Fruit fly (Drosophila melanogaster): Measurements from ENCODE around the gene CAH8.

Gene CAH8

DNA sequence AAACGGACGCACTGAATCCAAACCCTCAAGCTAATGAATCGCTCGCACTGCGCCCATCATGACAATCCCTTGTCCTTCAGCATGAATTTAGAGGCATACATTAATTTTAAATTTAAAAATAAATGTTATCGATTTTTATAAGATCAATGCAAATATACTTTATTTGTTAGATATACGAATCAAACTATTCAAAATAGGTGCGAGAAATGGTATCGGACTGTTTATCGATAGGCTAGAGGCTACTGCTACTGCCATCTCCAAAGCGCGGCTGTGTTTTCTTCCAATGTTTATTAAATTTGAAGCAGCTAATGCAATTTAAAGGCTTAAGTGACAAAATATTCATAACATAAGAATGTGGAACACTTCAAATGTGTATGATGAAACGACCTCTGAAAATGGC, 8.4 kb downstream of the CAH8 start, which contains the start of gene CG43342 (continued):
- TF ChIP-seq otp (GFP tag; IDR thresholded peaks at IDR 0.05): no peak
- TF ChIP-seq Pdp1 (GFP tag; optimal IDR thresholded peaks at IDR 0.05): no peak
- peak in 1 of 2 experiments; percentile 72 for TF ChIP-seq crp (GFP tag; optimal IDR thresholded peaks at IDR 0.05)
- TF ChIP-seq dmrt11E (tag; optimal IDR thresholded peaks at IDR 0.05): no peak
- no peak for TF ChIP-seq klu (GFP tag; IDR thresholded peaks at IDR 0.05)
- TF ChIP-seq CG1233 (GFP tag; optimal IDR thresholded peaks at IDR 0.05): no peak
- TF ChIP-seq CG7928 (GFP tag; optimal IDR thresholded peaks at IDR 0.05): no peak
- no peak for TF ChIP-seq ftz-f1 (GFP tag; optimal IDR thresholded peaks at IDR 0.05)
- no peak for TF ChIP-seq ssp (GFP tag; IDR thresholded peaks at IDR 0.05)
- no peak for TF ChIP-seq Neu2 (GFP tag; optimal IDR thresholded peaks at IDR 0.05; ENCODE audit: borderline replicate concordance)
- TF ChIP-seq CG15479 (GFP tag; optimal IDR thresholded peaks at IDR 0.05): no peak
- TF ChIP-seq insv (GFP tag; optimal IDR thresholded peaks at IDR 0.05): no peak
- TF ChIP-seq CG14965 (GFP tag; optimal IDR thresholded peaks at IDR 0.05; ENCODE audit: borderline replicate concordance): no peak
- peak; percentile 85 for TF ChIP-seq CG13287 (GFP tag; IDR thresholded peaks at IDR 0.05; ENCODE audit: partially characterized antibody)
- TF ChIP-seq CG7963 (GFP tag; IDR thresholded peaks at IDR 0.05; ENCODE audit: partially characterized antibody): peak; percentile 84
- TF ChIP-seq tup (GFP tag; optimal IDR thresholded peaks at IDR 0.05): no peak
- no peak for TF ChIP-seq CoRest (tag; optimal IDR thresholded peaks at IDR 0.05)
- TF ChIP-seq sens (GFP tag): peak; percentile 69
- TF ChIP-seq kay (GFP tag; optimal IDR thresholded peaks at IDR 0.05): no peak
- no peak for TF ChIP-seq p53 (GFP tag; optimal IDR thresholded peaks at IDR 0.05)
- peak; percentile 80; the same call in 2 of the 3 replicates for TF ChIP-seq Opbp (GFP tag; IDR thresholded peaks at IDR 0.05; ENCODE audit: partially characterized antibody)
- TF ChIP-seq YL-1 (GFP tag; optimal IDR thresholded peaks at IDR 0.05): no peak
- TF ChIP-seq CG9817 (tag; optimal IDR thresholded peaks at IDR 0.05): no peak
- no peak for TF ChIP-seq Nf-YB (GFP tag; optimal IDR thresholded peaks at IDR 0.05)

DNA sequence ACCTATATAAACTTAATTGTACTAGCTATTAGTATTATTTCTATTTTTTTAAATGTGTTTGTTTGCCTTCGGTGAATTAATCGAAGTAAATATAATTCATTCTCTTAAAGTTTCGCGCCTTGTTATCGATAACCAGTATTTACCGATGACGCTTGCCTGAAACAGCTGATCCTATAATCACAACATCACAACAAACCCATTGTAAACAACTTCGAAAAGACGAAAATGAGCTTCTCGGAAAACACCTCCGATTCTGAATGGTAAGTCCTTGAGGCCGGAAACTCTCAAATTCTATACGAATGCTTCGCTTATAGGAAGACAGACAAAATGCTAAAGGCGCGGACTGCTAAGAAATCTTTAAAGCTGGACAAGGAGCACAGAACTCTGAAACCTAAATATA, 9.6 kb downstream of the CAH8 start, which contains the start of gene CG34149:
Gene CG34149, plus strand, starts transcription at position 187 of the 400 bp plus-strand sequence.
- TF ChIP-seq MBD-R2 (GFP tag; IDR thresholded peaks at IDR 0.05) (peak; percentile 53), Taf1 (GFP tag; IDR thresholded peaks at IDR 0.05) (no peak), CG14667 (GFP tag; IDR thresholded peaks at IDR 0.05) (no peak), Dref (GFP tag; IDR thresholded peaks at IDR 0.05) (peak; percentile 63), CG17912 (GFP tag; optimal IDR thresholded peaks at IDR 0.05) (no peak), CG14710 (tag; optimal IDR thresholded peaks at IDR 0.05) (no peak), crp (GFP tag; optimal IDR thresholded peaks at IDR 0.05) (peak in 1 of 2 experiments; percentile 84), z (GFP tag; IDR thresholded peaks at IDR 0.05) (no peak), CG2116 (GFP tag; optimal IDR thresholded peaks at IDR 0.05) (peak; percentile 18), Mes4 (GFP tag; optimal IDR thresholded peaks at IDR 0.05) (no peak), B-H1 (GFP tag; IDR thresholded peaks at IDR 0.05) (no peak), slbo (GFP tag; IDR thresholded peaks at IDR 0.05) (no peak), lab (GFP tag; optimal IDR thresholded peaks at IDR 0.05) (no peak), stwl (tag; optimal IDR thresholded peaks at IDR 0.05) (peak; percentile 48), Sry-δ (GFP tag; optimal IDR thresholded peaks at IDR 0.05) (peak; percentile 22), dpn (GFP tag; optimal IDR thresholded peaks at IDR 0.05) (no peak), schlank (tag; optimal IDR thresholded peaks at IDR 0.05) (no peak), gt (GFP tag; IDR thresholded peaks at IDR 0.05) (no peak), ham (GFP tag; IDR thresholded peaks at IDR 0.05) (no peak), prd (optimal IDR thresholded peaks at IDR 0.05) (no peak), prd (GFP tag; IDR thresholded peaks at IDR 0.05) (no peak), Doc3 (GFP tag; IDR thresholded peaks at IDR 0.05; ENCODE audit: partially characterized antibody) (0 out of 3 replicates have a peak, but pooled peaks have one; percentile 19), Nf-YC (tag; optimal IDR thresholded peaks at IDR 0.05) (no peak), aop (GFP tag; IDR thresholded peaks at IDR 0.05) (no peak), CG11504 (tag; optimal IDR thresholded peaks at IDR 0.05) (no peak), crol (GFP tag; IDR thresholded peaks at IDR 0.05) (no peak), ranshi (GFP tag; IDR thresholded peaks at IDR 0.05) (no peak), bbx (GFP tag; IDR thresholded peaks at IDR 0.05; ENCODE audit: partially characterized antibody) (peak; percentile 61), jing (GFP tag; optimal IDR thresholded peaks at IDR 0.05) (no peak)

Data from whole organism, embryonic.